Worm (Caenorhabditis elegans): Measurements from ENCODE around the gene adah-1.

Gene adah-1

ce11 chrIV:7057677-7058076 is 33.7 kb downstream of the adah-1 start, which contains the start of gene srx-50:
srx-50 (plus strand) TSS chrIV:7057977.
- no peak for TF ChIP-seq egl-27 (tag; optimal IDR thresholded peaks at IDR 0.05)
- TF ChIP-seq zag-1 (tag; optimal IDR thresholded peaks at IDR 0.05), result no peak
- no peak for TF ChIP-seq fos-1 (tag; optimal IDR thresholded peaks at IDR 0.05)
- no peak for TF ChIP-seq nhr-237 (tag; optimal IDR thresholded peaks at IDR 0.05)
- TF ChIP-seq elt-3 (tag; optimal IDR thresholded peaks at IDR 0.05), result no peak
- TF ChIP-seq sma-3 (GFP tag; optimal IDR thresholded peaks at IDR 0.05), result no peak
- no peak for TF ChIP-seq nhr-23 (tag; optimal IDR thresholded peaks at IDR 0.05)

ce11 chrIV:7062697-7063096 is 38.7 kb downstream of the adah-1 start:
- no peak for TF ChIP-seq lin-13 (GFP tag; optimal IDR thresholded peaks at IDR 0.05)

- TF ChIP-seq nhr-77 (tag; optimal IDR thresholded peaks at IDR 0.05) (no peak), nhr-25 (tag; optimal IDR thresholded peaks at IDR 0.05) (no peak), crh-2 (tag; optimal IDR thresholded peaks at IDR 0.05) (no peak), R02D3.7 (tag; optimal IDR thresholded peaks at IDR 0.05) (no peak), nhr-10 (tag; optimal IDR thresholded peaks at IDR 0.05) (no peak), dmd-4 (tag; optimal IDR thresholded peaks at IDR 0.05) (no peak), ztf-4 (tag; optimal IDR thresholded peaks at IDR 0.05) (no peak), alr-1 (tag; optimal IDR thresholded peaks at IDR 0.05) (no peak), ztf-1 (GFP tag; conservative IDR thresholded peaks at IDR 0.05) (no peak), ceh-82 (tag; optimal IDR thresholded peaks at IDR 0.05) (no peak), mbf-1 (tag; optimal IDR thresholded peaks at IDR 0.05) (no peak), lsy-2 (tag; optimal IDR thresholded peaks at IDR 0.05) (no peak), unc-55 (GFP tag; optimal IDR thresholded peaks at IDR 0.05) (no peak), nhr-21 (tag; optimal IDR thresholded peaks at IDR 0.05) (no peak), snpc-4 (tag; optimal IDR thresholded peaks at IDR 0.05) (no peak)
Observed at ce11 chrIV:7065022-7065421, 41.0 kb downstream of the adah-1 start, which contains the start of gene Y43B11AL.1. Y43B11AL.1 (plus strand) TSS chrIV:7065322.

ce11 chrIV:7067446-7067845 is 43.4 kb downstream of the adah-1 start:
- TF ChIP-seq mbf-1 (tag; optimal IDR thresholded peaks at IDR 0.05), result no peak
- TF ChIP-seq F13H6.1 (tag; optimal IDR thresholded peaks at IDR 0.05), result no peak
- TF ChIP-seq unc-39 (tag; optimal IDR thresholded peaks at IDR 0.05), result no peak
- TF ChIP-seq snpc-4 (tag; optimal IDR thresholded peaks at IDR 0.05), result no peak
- no peak for TF ChIP-seq blmp-1 (tag; optimal IDR thresholded peaks at IDR 0.05; ENCODE audit: insufficient read depth)
- TF ChIP-seq R02D3.7 (tag; optimal IDR thresholded peaks at IDR 0.05), result no peak
- TF ChIP-seq nhr-12 (tag; optimal IDR thresholded peaks at IDR 0.05), result no peak
- no peak for TF ChIP-seq ztf-4 (tag; optimal IDR thresholded peaks at IDR 0.05)

- TF ChIP-seq snpc-4 (tag; optimal IDR thresholded peaks at IDR 0.05) (no peak), lin-11 (tag; optimal IDR thresholded peaks at IDR 0.05) (no peak), zag-1 (tag; optimal IDR thresholded peaks at IDR 0.05) (no peak), sma-3 (GFP tag; optimal IDR thresholded peaks at IDR 0.05) (no peak), unc-55 (GFP tag; optimal IDR thresholded peaks at IDR 0.05) (no peak), nhr-6 (tag; optimal IDR thresholded peaks at IDR 0.05) (no peak), nhr-129 (tag; optimal IDR thresholded peaks at IDR 0.05) (no peak), lin-13 (GFP tag; optimal IDR thresholded peaks at IDR 0.05) (no peak)
Observed at ce11 chrIV:7072110-7072509, 48.1 kb downstream of the adah-1 start, which contains the start of gene srg-48. srg-48 (plus strand) TSS chrIV:7072410.

- TF ChIP-seq gmeb-1 (tag; optimal IDR thresholded peaks at IDR 0.05) (no peak), skn-1 (tag; optimal IDR thresholded peaks at IDR 0.05) (no peak), elt-3 (tag; optimal IDR thresholded peaks at IDR 0.05) (no peak), snpc-4 (tag; optimal IDR thresholded peaks at IDR 0.05) (no peak), dmd-4 (tag; optimal IDR thresholded peaks at IDR 0.05) (no peak), fos-1 (tag; optimal IDR thresholded peaks at IDR 0.05) (no peak), nhr-12 (tag; optimal IDR thresholded peaks at IDR 0.05) (no peak), nhr-129 (tag; optimal IDR thresholded peaks at IDR 0.05) (no peak), unc-39 (tag; optimal IDR thresholded peaks at IDR 0.05) (no peak), sem-4 (tag; optimal IDR thresholded peaks at IDR 0.05) (no peak), ceh-82 (tag; optimal IDR thresholded peaks at IDR 0.05) (no peak), nhr-25 (tag; optimal IDR thresholded peaks at IDR 0.05) (no peak), nhr-6 (tag; optimal IDR thresholded peaks at IDR 0.05) (no peak), nhr-77 (tag; optimal IDR thresholded peaks at IDR 0.05) (no peak), Y55F3AM.14 (GFP tag; optimal IDR thresholded peaks at IDR 0.05) (no peak)
Observed at ce11 chrIV:7075063-7075462, 51.1 kb downstream of the adah-1 start, which contains the start of gene srg-50. srg-50 (minus strand) TSS chrIV:7075163.

Measured in whole organism, L2 larva.